Worm (Caenorhabditis elegans): ENCODE results near the gene srh-68.

srh-68 gene

ce11 chrII:12462244-12462643 is 44.9 kb upstream of the srh-68 start, which contains the start of gene F15A4.2:
TSS of gene F15A4.2 (plus strand) at chrII:12462544.
- TF ChIP-seq hlh-13 (GFP tag; optimal IDR thresholded peaks at IDR 0.05): no peak
- no peak for TF ChIP-seq mec-3 (tag; optimal IDR thresholded peaks at IDR 0.05; ENCODE audit: borderline replicate concordance)
- no peak for TF ChIP-seq gmeb-2 (tag; optimal IDR thresholded peaks at IDR 0.05)
- no peak for TF ChIP-seq hlh-6 (tag; optimal IDR thresholded peaks at IDR 0.05)
- no peak for TF ChIP-seq elt-4 (tag; optimal IDR thresholded peaks at IDR 0.05)
- no peak for TF ChIP-seq ceh-6 (GFP tag; optimal IDR thresholded peaks at IDR 0.05)
- no peak for TF ChIP-seq fkh-6 (tag; optimal IDR thresholded peaks at IDR 0.05)
- TF ChIP-seq sdc-2 (tag; optimal IDR thresholded peaks at IDR 0.05): no peak
- no peak for TF ChIP-seq fkh-10 (GFP tag; optimal IDR thresholded peaks at IDR 0.05)
- TF ChIP-seq nhr-232 (tag; optimal IDR thresholded peaks at IDR 0.05): no peak
- TF ChIP-seq ceh-14 (tag; optimal IDR thresholded peaks at IDR 0.05): no peak
- TF ChIP-seq tbx-7 (tag; optimal IDR thresholded peaks at IDR 0.05): no peak
- TF ChIP-seq pros-1 (tag; optimal IDR thresholded peaks at IDR 0.05): no peak
- no peak for TF ChIP-seq pag-3 (tag; optimal IDR thresholded peaks at IDR 0.05; ENCODE audit: borderline replicate concordance)

DNA sequence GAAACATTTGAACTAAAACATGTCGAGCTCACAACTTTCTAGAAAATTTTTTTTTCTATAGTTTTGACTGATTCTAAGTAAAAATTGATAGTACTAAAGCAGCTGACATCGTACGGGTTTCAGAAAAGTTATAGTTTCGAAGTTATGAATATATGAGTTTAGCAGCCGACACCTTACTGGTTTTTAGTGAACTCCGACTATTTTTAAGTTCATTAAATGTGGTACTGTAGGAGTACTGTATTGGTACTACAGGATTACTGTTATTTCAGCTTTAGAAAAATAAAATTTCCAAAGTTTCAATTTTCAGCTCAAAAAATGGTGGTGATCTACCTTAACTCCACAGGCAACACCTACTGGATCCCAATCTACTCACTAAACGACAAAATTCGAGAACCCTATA is 41.6 kb upstream of the srh-68 start, which contains the start of gene sre-37:
Gene sre-37 (plus strand): TSS at position 301 of the 400 bp plus-strand sequence.
- TF ChIP-seq ceh-6 (GFP tag; optimal IDR thresholded peaks at IDR 0.05) (no peak), pat-9 (tag; optimal IDR thresholded peaks at IDR 0.05) (no peak), nhr-232 (tag; optimal IDR thresholded peaks at IDR 0.05) (no peak), Y22D7AL.16 (tag; optimal IDR thresholded peaks at IDR 0.05) (no peak)

- TF ChIP-seq dve-1 (tag; optimal IDR thresholded peaks at IDR 0.05) (peak; percentile 55), ahr-1 (tag; optimal IDR thresholded peaks at IDR 0.05) (no peak), zip-5 (tag; optimal IDR thresholded peaks at IDR 0.05) (no peak), T23F11.4 (GFP tag; optimal IDR thresholded peaks at IDR 0.05) (no peak)
Observed at ce11 chrII:12467047-12467446, 40.1 kb upstream of the srh-68 start, which contains the start of gene srg-16. TSS of gene srg-16 (plus strand) at chrII:12467133.

- TF ChIP-seq elt-4 (tag; optimal IDR thresholded peaks at IDR 0.05) (no peak), eyg-1 (tag; optimal IDR thresholded peaks at IDR 0.05) (no peak), syd-9 (tag; optimal IDR thresholded peaks at IDR 0.05) (no peak), mec-3 (tag; optimal IDR thresholded peaks at IDR 0.05; ENCODE audit: borderline replicate concordance) (no peak), K09A11.1 (tag; optimal IDR thresholded peaks at IDR 0.05; ENCODE audit: insufficient read depth) (no peak)
Observed at ce11 chrII:12471138-12471855, 35.8 kb upstream of the srh-68 start, which contains the start of the genes F15A4.5 and phat-8. TSS of gene F15A4.5 (minus strand) at chrII:12471238. TSS of gene phat-8 (plus strand) at chrII:12471805.

- TF ChIP-seq nhr-232 (tag; optimal IDR thresholded peaks at IDR 0.05) (no peak), ceh-9 (tag; optimal IDR thresholded peaks at IDR 0.05) (no peak), rnt-1 (tag; optimal IDR thresholded peaks at IDR 0.05) (no peak), pqm-1 (tag; optimal IDR thresholded peaks at IDR 0.05) (no peak), dmd-4 (tag; optimal IDR thresholded peaks at IDR 0.05; ENCODE audit: borderline replicate concordance) (no peak), unc-42 (tag; optimal IDR thresholded peaks at IDR 0.05) (no peak), syd-9 (tag; optimal IDR thresholded peaks at IDR 0.05) (no peak), pag-3 (tag; optimal IDR thresholded peaks at IDR 0.05; ENCODE audit: borderline replicate concordance) (no peak), unc-55 (GFP tag; optimal IDR thresholded peaks at IDR 0.05) (no peak), elt-4 (tag; optimal IDR thresholded peaks at IDR 0.05) (no peak), ztf-16 (tag; optimal IDR thresholded peaks at IDR 0.05) (no peak), hlh-13 (GFP tag; optimal IDR thresholded peaks at IDR 0.05) (no peak), mec-3 (tag; optimal IDR thresholded peaks at IDR 0.05; ENCODE audit: borderline replicate concordance) (no peak), ceh-19 (GFP tag; optimal IDR thresholded peaks at IDR 0.05) (no peak), ceh-22 (tag; optimal IDR thresholded peaks at IDR 0.05) (no peak)
Observed at ce11 chrII:12473406-12473805, 33.7 kb upstream of the srh-68 start, which contains the start of gene srg-17. TSS of gene srg-17 (plus strand) at chrII:12473706.

Data from whole organism, late embryonic.